Worm (Caenorhabditis elegans) whole organism, L2 larva: Measurements from ENCODE around the gene W05B10.3.

Experiments
- ama-1 ChIP-seq: fragments of 150-350 bp; optimal IDR thresholded peaks from 2 replicates; lab custom pipeline; 2018; ENCODE audit warnings: inconsistent platforms
- mdl-1 ChIP-seq, 2 experiments: fragments of 150-350 bp in 1 of 2; sonication (generic microtip) in 1 of 2; optimal IDR thresholded peaks; 2 replicates each; lab custom pipeline; 2017; ENCODE audit warnings: missing biosample characterization in 2 of 2, missing genetic modification characterization in 2 of 2
- nhr-11 ChIP-seq: fragments of 150-350 bp; optimal IDR thresholded peaks from 2 replicates; lab custom pipeline; 2014; ENCODE audit warnings: missing biosample characterization, missing genetic modification characterization
- nhr-237 ChIP-seq: fragments of 150-350 bp; optimal IDR thresholded peaks from 2 replicates; lab custom pipeline; 2014; ENCODE audit warnings: missing biosample characterization, missing genetic modification characterization
- ztf-11 ChIP-seq: sonication (generic microtip); optimal IDR thresholded peaks from 2 replicates; lab custom pipeline; 2017; ENCODE audit warnings: missing biosample characterization, missing genetic modification characterization

DNA sequence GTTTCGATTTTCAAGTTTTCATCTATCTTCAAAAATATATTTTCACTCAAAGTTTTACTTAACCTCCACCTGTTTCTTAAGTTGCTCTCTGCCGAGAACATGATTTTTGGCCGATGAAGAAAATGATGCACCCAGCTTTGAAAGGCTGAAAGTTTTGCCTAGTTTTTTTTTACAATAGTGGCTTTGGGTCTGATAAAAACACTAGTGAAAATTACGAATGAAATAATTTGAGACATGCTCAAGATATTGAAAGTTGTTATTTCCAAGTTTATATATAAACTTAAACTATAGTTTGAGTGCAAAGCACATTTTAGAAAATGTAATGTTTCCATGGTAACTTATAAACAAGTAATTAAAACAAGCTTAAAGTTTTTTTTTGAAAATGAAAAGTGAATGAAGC, 12.3 kb downstream of the W05B10.3 start, which contains the start of gene gpa-9:
- no peak for TF ChIP-seq ama-1 (lab: Kevin White, UChicago)
- no peak for TF ChIP-seq nhr-237
- no peak for TF ChIP-seq ztf-11 (tag; lab: Kevin White, UChicago)
- TF ChIP-seq mdl-1 (tag; optimal IDR thresholded peaks at IDR 0.05; lab: Kevin White, UChicago), result no peak
- no peak for TF ChIP-seq nhr-11 (tag; lab: Kevin White, UChicago)
